Worm (Caenorhabditis elegans) whole organism, L3 larva: ENCODE measurements around the gene C35A5.11.

Experiments
- R02D3.7 ChIP-seq: fragments of 150-350 bp; optimal IDR thresholded peaks from 2 replicates; lab custom pipeline; 2014; ENCODE audit warnings: missing biosample characterization, missing genetic modification characterization
- aly-2 ChIP-seq: fragments of 150-350 bp; optimal IDR thresholded peaks from 2 replicates; lab custom pipeline; 2014; ENCODE audit warnings: missing biosample characterization, missing genetic modification characterization
- ceh-16 ChIP-seq: sonication (generic microtip); optimal IDR thresholded peaks from 2 replicates; lab custom pipeline; 2017; ENCODE audit warnings: missing biosample characterization, missing genetic modification characterization
- ceh-28 ChIP-seq: fragments of 150-350 bp; optimal IDR thresholded peaks from 2 replicates; lab custom pipeline; 2014; ENCODE audit warnings: missing biosample characterization, missing genetic modification reagents, missing genetic modification characterization
- egl-27 ChIP-seq: sonication (generic microtip); optimal IDR thresholded peaks from 4 replicates; lab custom pipeline; 2017; ENCODE audit warnings: missing biosample characterization, missing genetic modification reagents, missing genetic modification characterization
- egl-5 ChIP-seq: fragments of 150-350 bp; optimal IDR thresholded peaks from 2 replicates; lab custom pipeline; 2017; ENCODE audit warnings: missing biosample characterization, missing genetic modification reagents, missing genetic modification characterization, inconsistent platforms
- elt-1 ChIP-seq: fragments of 150-350 bp; optimal IDR thresholded peaks from 2 replicates; lab custom pipeline; 2014; ENCODE audit warnings: missing biosample characterization, missing genetic modification characterization
- elt-2 ChIP-seq: sonication (generic microtip); optimal IDR thresholded peaks from 2 replicates; lab custom pipeline; 2016; ENCODE audit warnings: missing genetic modification reagents, mild to moderate bottlenecking, missing genetic modification characterization, missing compliant biosample characterization
- elt-3 ChIP-seq, 3 experiments: fragments of 150-350 bp in 1 of 3; sonication (generic microtip) in 2 of 3; optimal IDR thresholded peaks; 2 replicates in 2 of 3; 4 replicates in 1 of 3; lab custom pipeline; 2014 to 2017; ENCODE audit warnings: missing biosample characterization in 3 of 3, missing genetic modification characterization in 3 of 3
- fkh-10 ChIP-seq: sonication (generic microtip); optimal IDR thresholded peaks from 2 replicates; lab custom pipeline; 2017; ENCODE audit warnings: missing biosample characterization, missing genetic modification reagents, missing genetic modification characterization
- fkh-2 ChIP-seq: fragments of 150-350 bp; optimal IDR thresholded peaks from 2 replicates; lab custom pipeline; 2014; ENCODE audit warnings: missing biosample characterization, missing genetic modification reagents, missing genetic modification characterization
- hmg-11 ChIP-seq: sonication (generic microtip); optimal IDR thresholded peaks from 2 replicates; lab custom pipeline; 2016; ENCODE audit warnings: missing genetic modification characterization, missing compliant biosample characterization
- lin-15B ChIP-seq: fragments of 150-350 bp; optimal IDR thresholded peaks from 2 replicates; lab custom pipeline; 2014; ENCODE audit warnings: missing biosample characterization, missing genetic modification characterization
- lin-39 ChIP-seq: fragments of 150-350 bp; optimal IDR thresholded peaks from 2 replicates; lab custom pipeline; 2018; ENCODE audit warnings: missing biosample characterization, missing genetic modification reagents, missing genetic modification characterization
- lsy-12 ChIP-seq: sonication (generic microtip); optimal IDR thresholded peaks from 2 replicates; lab custom pipeline; 2016; ENCODE audit warnings: mild to moderate bottlenecking, missing genetic modification characterization, missing compliant biosample characterization
- mdl-1 ChIP-seq: fragments of 150-350 bp; optimal IDR thresholded peaks from 2 replicates; lab custom pipeline; 2014; ENCODE audit warnings: missing biosample characterization, missing genetic modification characterization
- nfya-1 ChIP-seq: sonication (generic microtip); optimal IDR thresholded peaks from 2 replicates; lab custom pipeline; 2017; ENCODE audit warnings: missing genetic modification characterization, mild to moderate bottlenecking, missing compliant biosample characterization, antibody characterized with exemption, moderate library complexity; ENCODE audit not compliant: insufficient read depth
- nhr-11 ChIP-seq: fragments of 150-350 bp; optimal IDR thresholded peaks from 2 replicates; lab custom pipeline; 2014; ENCODE audit warnings: missing biosample characterization, missing genetic modification characterization
- nhr-12 ChIP-seq: fragments of 150-350 bp; optimal IDR thresholded peaks from 2 replicates; lab custom pipeline; 2014; ENCODE audit warnings: missing biosample characterization, missing genetic modification characterization
- nhr-23 ChIP-seq: fragments of 150-350 bp; optimal IDR thresholded peaks from 2 replicates; lab custom pipeline; 2014; ENCODE audit warnings: missing biosample characterization, missing genetic modification reagents, missing genetic modification characterization
- nhr-237 ChIP-seq: fragments of 150-350 bp; optimal IDR thresholded peaks from 2 replicates; lab custom pipeline; 2014; ENCODE audit warnings: missing biosample characterization, missing genetic modification characterization
- nhr-25 ChIP-seq: sonication (generic microtip); optimal IDR thresholded peaks from 2 replicates; lab custom pipeline; 2017; ENCODE audit warnings: missing biosample characterization, missing genetic modification characterization
- nhr-28 ChIP-seq: fragments of 150-350 bp; optimal IDR thresholded peaks from 2 replicates; lab custom pipeline; 2014; ENCODE audit warnings: missing biosample characterization, missing genetic modification characterization
- nhr-43 ChIP-seq: sonication (generic microtip); optimal IDR thresholded peaks from 2 replicates; lab custom pipeline; 2016; ENCODE audit warnings: mild to moderate bottlenecking, missing genetic modification characterization, missing compliant biosample characterization; ENCODE audit not compliant: poor library complexity, severe bottlenecking
- nhr-76 ChIP-seq: fragments of 150-350 bp; sonication (generic microtip); optimal IDR thresholded peaks from 5 replicates; lab custom pipeline; 2014; ENCODE audit warnings: missing biosample characterization, missing genetic modification characterization
- nhr-77 ChIP-seq: fragments of 150-350 bp; optimal IDR thresholded peaks from 2 replicates; lab custom pipeline; 2014; ENCODE audit warnings: missing biosample characterization, missing genetic modification characterization
- pqm-1 ChIP-seq: fragments of 150-350 bp; optimal IDR thresholded peaks from 2 replicates; lab custom pipeline; 2017; ENCODE audit warnings: missing biosample characterization, missing genetic modification characterization, inconsistent platforms
- tbx-2 ChIP-seq: sonication (generic microtip); optimal IDR thresholded peaks from 2 replicates; lab custom pipeline; 2016; ENCODE audit warnings: mild to moderate bottlenecking, missing genetic modification characterization, missing compliant biosample characterization
- unc-39 ChIP-seq: sonication (generic microtip); optimal IDR thresholded peaks from 4 replicates; lab custom pipeline; 2017; ENCODE audit warnings: missing biosample characterization, missing genetic modification characterization
- unc-62 ChIP-seq: fragments of 150-350 bp; sonication (generic microtip); optimal IDR thresholded peaks from 4 replicates; lab custom pipeline; 2014; ENCODE audit warnings: missing biosample characterization, missing genetic modification reagents, missing genetic modification characterization
- zag-1 ChIP-seq: fragments of 150-350 bp; optimal IDR thresholded peaks from 2 replicates; lab custom pipeline; 2014; ENCODE audit warnings: missing biosample characterization, missing genetic modification characterization
- ztf-11 ChIP-seq: fragments of 150-350 bp; optimal IDR thresholded peaks from 2 replicates; lab custom pipeline; 2014; ENCODE audit warnings: missing biosample characterization, missing genetic modification characterization
- ztf-4 ChIP-seq: fragments of 150-350 bp; optimal IDR thresholded peaks from 2 replicates; lab custom pipeline; 2014; ENCODE audit warnings: missing biosample characterization, missing genetic modification characterization

C35A5.11 gene

ce11 chrV:10503011-10503410, at the start of gene C35A5.11:
Gene C35A5.11 (minus strand): TSS chrV:10503111.
- no peak for TF ChIP-seq lsy-12
- TF ChIP-seq aly-2 (tag; lab: Kevin White, UChicago): no peak
- TF ChIP-seq ceh-28 (tag; lab: Kevin White, UChicago): no peak
- no peak for TF ChIP-seq fkh-10 (GFP tag; lab: Kevin White, UChicago)
- no peak for TF ChIP-seq elt-3 (tag; optimal IDR thresholded peaks at IDR 0.05; lab: Kevin White, UChicago)
- TF ChIP-seq nhr-23: peak; percentile 45

ce11 chrV:10549717-10550116, 46.8 kb upstream of the C35A5.11 start, which contains the start of gene F32G8.2:
Gene F32G8.2 (plus strand): TSS chrV:10550017.
- TF ChIP-seq fkh-10 (GFP tag; lab: Kevin White, UChicago) (no peak), nhr-25 (tag; lab: Kevin White, UChicago) (no peak), nhr-23 (no peak), fkh-2 (tag; lab: Kevin White, UChicago) (no peak), unc-39 (tag; lab: Kevin White, UChicago) (no peak), nhr-77 (tag; lab: Kevin White, UChicago) (no peak), mdl-1 (tag; lab: Kevin White, UChicago) (no peak), elt-1 (tag; lab: Kevin White, UChicago) (no peak), tbx-2 (tag; lab: Kevin White, UChicago) (no peak), R02D3.7 (no peak), lsy-12 (no peak), elt-2 (tag; lab: Kevin White, UChicago) (no peak), nhr-12 (tag; lab: Kevin White, UChicago) (no peak), egl-27 (tag; lab: Kevin White, UChicago) (no peak), nhr-237 (no peak), egl-5 (no peak), nhr-11 (tag; lab: Kevin White, UChicago) (no peak), unc-62 (GFP tag; lab: Kevin White, UChicago) (no peak), pqm-1 (no peak), aly-2 (tag; lab: Kevin White, UChicago) (no peak)
- TF ChIP-seq, all 47 proteins: peak for 0

ce11 chrV:10548981-10549380, 46.1 kb upstream of the C35A5.11 start, which contains the start of gene srd-34:
Gene srd-34 (minus strand): TSS chrV:10549081.
- no peak for TF ChIP-seq ceh-28 (tag; lab: Kevin White, UChicago)
- TF ChIP-seq ztf-4 (tag; lab: Kevin White, UChicago): no peak
- no peak for TF ChIP-seq elt-2 (tag; lab: Kevin White, UChicago)

ce11 chrV:10546749-10547148, 43.8 kb upstream of the C35A5.11 start, which contains the start of gene F25D1.5:
Gene F25D1.5 (minus strand): TSS chrV:10546783.
- TF ChIP-seq nhr-28 (tag; lab: Kevin White, UChicago) (peak; percentile 47), nhr-77 (tag; lab: Kevin White, UChicago) (peak; percentile 68), unc-39 (tag; lab: Kevin White, UChicago) (no peak), elt-2 (tag; lab: Kevin White, UChicago) (peak; percentile 37), pqm-1 (peak; percentile 17), R02D3.7 (no peak), nfya-1 (tag; lab: Kevin White, UChicago) (no peak)
- TF ChIP-seq, all 47 proteins: peak for 4

DNA sequence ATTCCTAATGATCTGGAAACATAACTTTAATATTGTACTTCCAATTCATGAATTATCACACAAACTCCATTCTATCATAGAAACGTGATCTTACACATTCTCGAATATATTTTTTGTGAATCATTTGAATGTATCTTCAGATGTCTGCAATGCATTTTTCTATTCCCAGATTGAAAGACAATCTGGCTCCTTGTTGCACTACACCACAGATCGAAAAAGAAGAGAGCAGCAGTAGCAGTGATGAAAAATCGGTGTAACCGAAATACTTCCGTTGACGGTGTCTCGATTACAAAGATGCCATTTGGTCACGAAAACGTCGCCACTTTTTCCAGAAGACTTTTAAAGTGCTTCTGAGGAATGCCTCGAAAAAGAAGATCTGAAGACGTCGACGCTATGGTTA, 37.1 kb upstream of the C35A5.11 start, which contains the start of gene degt-1:
TSS of gene degt-1 (plus strand) at position 301 of the 400 bp plus-strand sequence.
- TF ChIP-seq lsy-12 (no peak), mdl-1 (tag; lab: Kevin White, UChicago) (no peak), zag-1 (tag; lab: Kevin White, UChicago) (no peak), fkh-10 (GFP tag; lab: Kevin White, UChicago) (no peak), hmg-11 (tag; lab: Kevin White, UChicago) (no peak), nhr-28 (tag; lab: Kevin White, UChicago) (no peak), nhr-76 (tag; lab: Kevin White, UChicago) (no peak), ztf-11 (tag; lab: Kevin White, UChicago) (no peak), lin-15B (tag; lab: Kevin White, UChicago) (no peak), lin-39 (tag; lab: Kevin White, UChicago) (no peak), nhr-11 (tag; lab: Kevin White, UChicago) (no peak), nhr-12 (tag; lab: Kevin White, UChicago) (no peak), nhr-43 (tag; lab: Kevin White, UChicago) (no peak), nfya-1 (tag; lab: Kevin White, UChicago) (no peak), nhr-77 (tag; lab: Kevin White, UChicago) (no peak), elt-1 (tag; lab: Kevin White, UChicago) (no peak), elt-3 (tag; optimal IDR thresholded peaks at IDR 0.05; lab: Kevin White, UChicago) (no peak), ceh-16 (tag; lab: Kevin White, UChicago) (no peak)
